Fruit fly (Drosophila melanogaster) whole organism, embryonic: Measurements from ENCODE around the gene CG3556.
A peak's percentile ranks its signal among the peaks of the same experiment; 100 is the strongest.

ENCODE experiments used
- BEAF-32 ChIP-seq: fragments of 200-800 bp; sonication (Bioruptor generic); optimal IDR thresholded peaks from 3 replicates; lab custom pipeline; 2017; ENCODE audit warnings: missing biosample characterization, missing genetic modification characterization, mild to moderate bottlenecking, moderate library complexity, missing genetic modification reagents
- CG13624 ChIP-seq: fragments of 200-800 bp; sonication (Bioruptor generic); optimal IDR thresholded peaks from 2 replicates; lab custom pipeline; 2016; ENCODE audit warnings: missing biosample characterization, missing genetic modification characterization
- CG13775 ChIP-seq: fragments of 200-800 bp; sonication (Bioruptor generic); optimal IDR thresholded peaks from 3 replicates; lab custom pipeline; 2017; ENCODE audit warnings: missing biosample characterization, mild to moderate bottlenecking, missing genetic modification characterization
- CG14441 ChIP-seq: fragments of 200-800 bp; sonication (Bioruptor generic); IDR thresholded peaks from 2 replicates; pipeline ENCODE4 v1.3.6; 2022; ENCODE audit warnings: missing biosample characterization, missing genetic modification characterization
- CG14667 ChIP-seq: fragments of 200-800 bp; sonication (Bioruptor generic); IDR thresholded peaks from 2 replicates; pipeline ENCODE4 v1.3.6; 2022; ENCODE audit warnings: missing biosample characterization, missing genetic modification characterization
- CG15479 ChIP-seq: fragments of 200-800 bp; sonication (Bioruptor generic); optimal IDR thresholded peaks from 3 replicates; lab custom pipeline; 2019; ENCODE audit warnings: missing biosample characterization, mild to moderate bottlenecking, missing genetic modification characterization, moderate library complexity
- CG1603 ChIP-seq: fragments of 200-800 bp; sonication (Bioruptor generic); optimal IDR thresholded peaks from 2 replicates; lab custom pipeline; 2019; ENCODE audit warnings: missing biosample characterization, mild to moderate bottlenecking, missing genetic modification characterization, moderate library complexity
- CG1647 ChIP-seq: fragments of 200-800 bp; sonication (Bioruptor generic); optimal IDR thresholded peaks from 3 replicates; lab custom pipeline; 2016; ENCODE audit warnings: missing biosample characterization, missing genetic modification characterization
- CG17328 ChIP-seq: fragments of 200-800 bp; sonication (Bioruptor generic); IDR thresholded peaks from 2 replicates; pipeline ENCODE4 v1.3.6; 2022; ENCODE audit warnings: missing biosample characterization, missing genetic modification characterization
- CG17385 ChIP-seq: fragments of 200-800 bp; sonication (Bioruptor generic); optimal IDR thresholded peaks from 3 replicates; lab custom pipeline; 2018; ENCODE audit warnings: missing biosample characterization, mild to moderate bottlenecking, missing genetic modification characterization
- CG17568 ChIP-seq: fragments of 200-800 bp; sonication (Bioruptor generic); optimal IDR thresholded peaks from 2 replicates; lab custom pipeline; 2018; ENCODE audit warnings: missing biosample characterization, mild to moderate bottlenecking, missing genetic modification characterization, moderate library complexity
- CG17802 ChIP-seq: fragments of 200-800 bp; sonication (Bioruptor generic); optimal IDR thresholded peaks from 2 replicates; lab custom pipeline; 2018; ENCODE audit warnings: missing biosample characterization, mild to moderate bottlenecking, missing genetic modification characterization, moderate library complexity
- CG34376 ChIP-seq: fragments of 200-800 bp; sonication (Bioruptor generic); optimal IDR thresholded peaks from 2 replicates; lab custom pipeline; 2018; ENCODE audit warnings: missing biosample characterization, mild to moderate bottlenecking, missing genetic modification characterization
- CG4404 ChIP-seq: fragments of 200-800 bp; sonication (Bioruptor generic); IDR thresholded peaks from 2 replicates; pipeline ENCODE4 v1.3.6; 2022; ENCODE audit warnings: missing biosample characterization, missing genetic modification characterization
- CG6175 ChIP-seq: fragments of 200-800 bp; sonication (Bioruptor generic); IDR thresholded peaks from 3 replicates; pipeline ENCODE4 v1.3.6; 2022; ENCODE audit warnings: missing biosample characterization, missing genetic modification characterization
- CG6683 ChIP-seq: fragments of 200-800 bp; sonication (Bioruptor generic); optimal IDR thresholded peaks from 2 replicates; lab custom pipeline; 2017; ENCODE audit warnings: missing biosample characterization, mild to moderate bottlenecking, missing genetic modification characterization, missing genetic modification reagents
- CG7271 ChIP-seq: fragments of 200-800 bp; sonication (Bioruptor generic); optimal IDR thresholded peaks from 2 replicates; lab custom pipeline; 2018; ENCODE audit warnings: missing biosample characterization, mild to moderate bottlenecking, missing genetic modification characterization, moderate library complexity
- CG7357 ChIP-seq: fragments of 200-800 bp; sonication (Bioruptor generic); IDR thresholded peaks from 3 replicates; pipeline ENCODE4 v1.3.6; 2022; ENCODE audit warnings: missing biosample characterization, missing genetic modification characterization
- CG7372 ChIP-seq: fragments of 200-800 bp; sonication (Bioruptor generic); IDR thresholded peaks from 2 replicates; pipeline ENCODE4 v1.3.6; 2022; ENCODE audit warnings: missing biosample characterization, missing genetic modification characterization
- CG7786 ChIP-seq: fragments of 200-800 bp; sonication (Bioruptor generic); optimal IDR thresholded peaks from 2 replicates; lab custom pipeline; 2016; ENCODE audit warnings: missing biosample characterization, missing genetic modification characterization
- CG7963 ChIP-seq: fragments of 200-800 bp; sonication (Bioruptor generic); IDR thresholded peaks from 3 replicates; pipeline ENCODE4 v1.3.6; 2022; ENCODE audit warnings: missing biosample characterization, missing genetic modification characterization; ENCODE audit not compliant: partially characterized antibody
- CkIIα-i1 ChIP-seq: fragments of 200-800 bp; sonication (Bioruptor generic); IDR thresholded peaks from 2 replicates; pipeline ENCODE4 v1.3.6; 2022; ENCODE audit warnings: missing biosample characterization, missing genetic modification characterization
- Dek ChIP-seq: fragments of 200-800 bp; sonication (Bioruptor generic); optimal IDR thresholded peaks from 3 replicates; lab custom pipeline; 2019; ENCODE audit warnings: missing biosample characterization, mild to moderate bottlenecking, missing genetic modification characterization, moderate library complexity
- Fer3 ChIP-seq: fragments of 200-800 bp; sonication (Bioruptor generic); optimal IDR thresholded peaks from 2 replicates; lab custom pipeline; 2018; ENCODE audit warnings: missing biosample characterization, mild to moderate bottlenecking, missing genetic modification characterization, moderate library complexity
- Gug ChIP-seq: fragments of 200-800 bp; sonication (Bioruptor generic); IDR thresholded peaks from 4 replicates; pipeline ENCODE4 v1.3.6; 2022; ENCODE audit warnings: missing biosample characterization, missing genetic modification characterization
- Hr39 ChIP-seq: fragments of >200 bp; optimal IDR thresholded peaks from 2 replicates; lab custom pipeline; 2017
- Hsf ChIP-seq: fragments of 200-800 bp; sonication (Bioruptor generic); optimal IDR thresholded peaks from 3 replicates; lab custom pipeline; 2016; ENCODE audit warnings: missing biosample characterization, missing genetic modification characterization
- MTF-1 ChIP-seq: fragments of 200-800 bp; sonication (Bioruptor generic); optimal IDR thresholded peaks from 2 replicates; lab custom pipeline; 2018; ENCODE audit warnings: missing biosample characterization, mild to moderate bottlenecking, missing genetic modification characterization, borderline replicate concordance
- NK7.1 ChIP-seq: fragments of 200-800 bp; sonication (Bioruptor generic); optimal IDR thresholded peaks from 3 replicates; lab custom pipeline; 2016; ENCODE audit warnings: missing biosample characterization, missing genetic modification characterization
- Nf-YC ChIP-seq: fragments of 200-800 bp; optimal IDR thresholded peaks from 3 replicates; lab custom pipeline; 2019; ENCODE audit warnings: missing biosample characterization, mild to moderate bottlenecking, missing genetic modification characterization, moderate library complexity
- Poxn ChIP-seq: fragments of 200-800 bp; sonication (Bioruptor generic); IDR thresholded peaks from 2 replicates; pipeline ENCODE4 v1.3.6; 2022; ENCODE audit warnings: missing biosample characterization, missing genetic modification characterization
- Six4 ChIP-seq: fragments of 200-800 bp; sonication (Bioruptor generic); optimal IDR thresholded peaks from 2 replicates; lab custom pipeline; 2016; ENCODE audit warnings: missing biosample characterization, missing genetic modification characterization
- Usf ChIP-seq: fragments of 200-800 bp; sonication (Bioruptor generic); optimal IDR thresholded peaks from 2 replicates; lab custom pipeline; 2017; ENCODE audit warnings: missing genotype, missing biosample characterization, missing genetic modification characterization
- ase ChIP-seq: fragments of 200-800 bp; sonication (Bioruptor generic); IDR thresholded peaks from 3 replicates; pipeline ENCODE4 v1.3.6; 2022; ENCODE audit warnings: missing biosample characterization, missing genetic modification characterization
- caup ChIP-seq: fragments of 200-800 bp; sonication (Bioruptor generic); optimal IDR thresholded peaks from 3 replicates; lab custom pipeline; 2017; ENCODE audit warnings: missing biosample characterization, mild to moderate bottlenecking, missing genetic modification characterization, moderate library complexity; ENCODE audit not compliant: severe bottlenecking
- dan ChIP-seq: fragments of 200-800 bp; sonication (Bioruptor generic); IDR thresholded peaks from 2 replicates; pipeline ENCODE4 v1.3.6; 2022; ENCODE audit warnings: missing biosample characterization, missing genetic modification characterization
- dimm ChIP-seq: fragments of 200-800 bp; sonication (Bioruptor generic); IDR thresholded peaks from 2 replicates; pipeline ENCODE4 v1.3.6; 2022; ENCODE audit warnings: missing biosample characterization, missing genetic modification characterization
- eyg ChIP-seq: fragments of 200-800 bp; sonication (Bioruptor generic); optimal IDR thresholded peaks from 3 replicates; lab custom pipeline; 2016; ENCODE audit warnings: missing biosample characterization, missing genetic modification characterization
- gsb ChIP-seq: fragments of 200-800 bp; sonication (Bioruptor generic); IDR thresholded peaks from 2 replicates; pipeline ENCODE4 v1.3.6; 2022; ENCODE audit warnings: missing biosample characterization, missing genetic modification characterization
- jumu ChIP-seq: fragments of 200-800 bp; sonication (Bioruptor generic); optimal IDR thresholded peaks from 3 replicates; lab custom pipeline; 2016; ENCODE audit warnings: missing biosample characterization, missing genetic modification characterization
- lov ChIP-seq, 2 experiments: fragments of 200-800 bp in 1 of 2; fragments of >200 bp in 1 of 2; sonication (Bioruptor generic) in 1 of 2; IDR thresholded peaks in 1 of 2; optimal IDR thresholded peaks in 1 of 2; 2 replicates in 1 of 2; 3 replicates in 1 of 2; pipeline versions ENCODE4 v1.3.6 to Lab custom; 2017 to 2022; ENCODE audit warnings: missing biosample characterization in 1 of 2, missing genetic modification characterization in 1 of 2
- maf-S ChIP-seq: fragments of 200-800 bp; sonication (Bioruptor generic); optimal IDR thresholded peaks from 2 replicates; lab custom pipeline; 2016; ENCODE audit warnings: missing biosample characterization, missing genetic modification characterization
- mirr ChIP-seq: fragments of 200-800 bp; sonication (Bioruptor generic); optimal IDR thresholded peaks from 3 replicates; lab custom pipeline; 2018; ENCODE audit warnings: missing biosample characterization, mild to moderate bottlenecking, missing genetic modification characterization
- mld ChIP-seq: fragments of 200-800 bp; sonication (Bioruptor generic); IDR thresholded peaks from 3 replicates; pipeline ENCODE4 v1.3.6; 2022; ENCODE audit warnings: missing biosample characterization, missing genetic modification characterization; ENCODE audit not compliant: partially characterized antibody
- p53 ChIP-seq: fragments of 200-800 bp; sonication (Bioruptor generic); optimal IDR thresholded peaks from 2 replicates; lab custom pipeline; 2016; ENCODE audit warnings: missing biosample characterization, missing genetic modification characterization
- row ChIP-seq: fragments of 200-800 bp; sonication (Bioruptor generic); IDR thresholded peaks from 3 replicates; pipeline ENCODE4 v1.3.6; 2022; ENCODE audit warnings: missing biosample characterization, missing genetic modification characterization
- seq ChIP-seq: fragments of 200-800 bp; sonication (Bioruptor generic); IDR thresholded peaks from 2 replicates; pipeline ENCODE4 v1.3.6; 2022; ENCODE audit warnings: missing biosample characterization, missing genetic modification characterization
- sna ChIP-seq: fragments of 200-800 bp; sonication (Bioruptor generic); IDR thresholded peaks from 2 replicates; pipeline ENCODE4 v1.3.6; 2022; ENCODE audit warnings: missing biosample characterization, missing genetic modification characterization; ENCODE audit not compliant: partially characterized antibody
- toy ChIP-seq: fragments of 200-800 bp; sonication (Bioruptor generic); IDR thresholded peaks from 2 replicates; pipeline ENCODE4 v1.3.6; 2022; ENCODE audit warnings: missing biosample characterization, missing genetic modification characterization
- wek ChIP-seq: fragments of 200-800 bp; sonication (Bioruptor generic); optimal IDR thresholded peaks from 3 replicates; lab custom pipeline; 2018; ENCODE audit warnings: missing biosample characterization, mild to moderate bottlenecking, missing genetic modification characterization, moderate library complexity
- yki ChIP-seq: fragments of >200 bp; optimal IDR thresholded peaks from 3 replicates; lab custom pipeline; 2018
- zf30C ChIP-seq: fragments of 200-800 bp; sonication (Bioruptor generic); optimal IDR thresholded peaks from 3 replicates; lab custom pipeline; 2018; ENCODE audit warnings: missing biosample characterization, mild to moderate bottlenecking, missing genetic modification characterization

The CG3556 gene

dm6 chrX:4581769-4582168 is 51.7 kb downstream of the CG3556 start (continued):
- TF ChIP-seq CG14667 (GFP tag; lab: Robert Waterston, UW): 0 out of 2 replicates have a peak, but pooled peaks have one; percentile 27
- no peak for TF ChIP-seq CG1647 (GFP tag; lab: Kevin White, UChicago)
- TF ChIP-seq Poxn (GFP tag; lab: Robert Waterston, UW): no peak
- TF ChIP-seq sna (GFP tag; lab: Robert Waterston, UW): no peak
- no peak for TF ChIP-seq CG14441 (GFP tag; lab: Robert Waterston, UW)
- no peak for TF ChIP-seq Hr39
- TF ChIP-seq seq (GFP tag; lab: Robert Waterston, UW): no peak
- no peak for TF ChIP-seq CG6683 (GFP tag; lab: Kevin White, UChicago)
- TF ChIP-seq Fer3 (tag; lab: Kevin White, UChicago): no peak
- TF ChIP-seq wek (GFP tag; lab: Kevin White, UChicago): no peak
- TF ChIP-seq mld: no peak
- no peak for TF ChIP-seq CG34376 (GFP tag; lab: Kevin White, UChicago)
- TF ChIP-seq zf30C (GFP tag; lab: Kevin White, UChicago): no peak
- no peak for TF ChIP-seq CG13775
- no peak for TF ChIP-seq yki (lab: Kevin White, UChicago)
- no peak for TF ChIP-seq CG17568 (GFP tag; lab: Kevin White, UChicago)
- TF ChIP-seq BEAF-32 (GFP tag; lab: Kevin White, UChicago): no peak
- TF ChIP-seq ase: no peak
- no peak for TF ChIP-seq CG7963 (GFP tag; lab: Robert Waterston, UW)
- TF ChIP-seq CG17802 (tag; lab: Kevin White, UChicago): peak; percentile 43
- TF ChIP-seq caup: no peak
- TF ChIP-seq CG1603 (tag; lab: Kevin White, UChicago): no peak
- TF ChIP-seq maf-S (GFP tag; lab: Kevin White, UChicago): no peak
- no peak for TF ChIP-seq Dek (tag; lab: Kevin White, UChicago)
- no peak for TF ChIP-seq Six4 (GFP tag; lab: Kevin White, UChicago)
- TF ChIP-seq dimm (GFP tag; lab: Robert Waterston, UW): no peak
- TF ChIP-seq CG17385 (GFP tag; lab: Kevin White, UChicago): peak; percentile 28
- TF ChIP-seq CG4404 (GFP tag; lab: Robert Waterston, UW): no peak
- no peak for TF ChIP-seq NK7.1 (GFP tag; lab: Kevin White, UChicago)
- no peak for TF ChIP-seq p53 (GFP tag; lab: Kevin White, UChicago)
- TF ChIP-seq gsb (GFP tag; lab: Robert Waterston, UW): no peak
- peak; percentile 55 for TF ChIP-seq row
- no peak for TF ChIP-seq CG6175 (GFP tag; lab: Robert Waterston, UW)
- TF ChIP-seq CG17328 (GFP tag; lab: Robert Waterston, UW): peak; percentile 41
- TF ChIP-seq CG7786 (GFP tag; lab: Kevin White, UChicago): peak; percentile 16
- no peak for TF ChIP-seq jumu (GFP tag; lab: Kevin White, UChicago)
- no peak for TF ChIP-seq Nf-YC (tag; lab: Kevin White, UChicago)
- TF ChIP-seq dan (GFP tag; lab: Robert Waterston, UW): no peak
- TF ChIP-seq CG15479 (GFP tag; lab: Kevin White, UChicago): no peak
- no peak for TF ChIP-seq CG7357 (GFP tag; lab: Robert Waterston, UW)
- no peak for TF ChIP-seq Usf (GFP tag; lab: Kevin White, UChicago)
- no peak for TF ChIP-seq CG7271
- TF ChIP-seq Hsf (GFP tag; lab: Kevin White, UChicago): peak; percentile 6
- no peak for TF ChIP-seq toy
- TF ChIP-seq eyg: no peak
- TF ChIP-seq MTF-1 (GFP tag; lab: Kevin White, UChicago): no peak
- TF ChIP-seq CG7372 (GFP tag; lab: Robert Waterston, UW): no peak
- TF ChIP-seq lov (optimal IDR thresholded peaks at IDR 0.05; lab: Kevin White, UChicago): no peak
- no peak for TF ChIP-seq lov (GFP tag; IDR thresholded peaks at IDR 0.05; lab: Robert Waterston, UW)
- no peak for TF ChIP-seq mirr
- no peak for TF ChIP-seq CkIIα-i1
- TF ChIP-seq CG13624 (GFP tag; lab: Kevin White, UChicago): no peak
- no peak for TF ChIP-seq Gug
